Worm (Caenorhabditis elegans) whole organism, L4 larva: ENCODE results near the gene ugt-41.

ENCODE experiments used
- T26A8.4 ChIP-seq: fragments of 200-800 bp; sonication (Bioruptor generic); IDR thresholded peaks from 2 replicates; pipeline ENCODE4 v1.3.6; 2022; ENCODE audit warnings: missing genetic modification characterization, missing compliant biosample characterization
- ZK546.5 ChIP-seq, 2 experiments: sonication (generic microtip); optimal IDR thresholded peaks; 2 replicates each; lab custom pipeline; 2017; ENCODE audit warnings: missing biosample characterization in 2 of 2, missing genetic modification characterization in 2 of 2
- ama-1 ChIP-seq: fragments of 150-350 bp; optimal IDR thresholded peaks from 2 replicates; lab custom pipeline; 2014; ENCODE audit warnings: inconsistent platforms, mixed read lengths
- daf-8 ChIP-seq: fragments of 200-800 bp; sonication (Bioruptor generic); IDR thresholded peaks from 2 replicates; pipeline ENCODE4 v1.3.6; 2022; ENCODE audit warnings: missing genetic modification characterization, missing compliant biosample characterization
- egl-27 ChIP-seq: sonication (generic microtip); optimal IDR thresholded peaks from 3 replicates; lab custom pipeline; 2017; ENCODE audit warnings: missing biosample characterization, missing genetic modification reagents, missing genetic modification characterization
- lin-39 ChIP-seq: fragments of 150-350 bp; optimal IDR thresholded peaks from 2 replicates; lab custom pipeline; 2014; ENCODE audit warnings: missing biosample characterization, missing genetic modification reagents, missing genetic modification characterization
- lsy-2 ChIP-seq, 2 experiments: fragments of 150-350 bp in 1 of 2; sonication (generic microtip) in 1 of 2; optimal IDR thresholded peaks; 2 replicates each; lab custom pipeline; 2014 to 2017; ENCODE audit warnings: missing biosample characterization in 2 of 2, missing genetic modification characterization in 2 of 2
- mxl-3 ChIP-seq: fragments of 200-800 bp; sonication (Bioruptor generic); optimal IDR thresholded peaks from 2 replicates; lab custom pipeline; 2018; ENCODE audit warnings: mild to moderate bottlenecking, missing genetic modification characterization, missing compliant biosample characterization
- unc-62 ChIP-seq, 3 experiments: fragments of 150-350 bp in 1 of 3; sonication (generic microtip); optimal IDR thresholded peaks in 2 of 3; peaks in 1 of 3; 1 replicate in 1 of 3; 2 replicates in 2 of 3; lab custom pipeline; 2014 to 2017; ENCODE audit warnings: missing biosample characterization in 3 of 3, missing genetic modification characterization in 3 of 3, missing genetic modification reagents in 3 of 3, missing genotype in 1 of 3
- zfp-3 ChIP-seq: fragments of 200-800 bp; sonication (Bioruptor generic); conservative IDR thresholded peaks from 2 replicates; pipeline ENCODE4 v1.3.6; 2022; ENCODE audit warnings: missing genetic modification reagents, missing genetic modification characterization, missing compliant biosample characterization

- no peak for TF ChIP-seq unc-62 (GFP tag; optimal IDR thresholded peaks at IDR 0.05 in 1 of 2; lab: Kevin White, UChicago)
- no peak for TF ChIP-seq unc-62 (tag; optimal IDR thresholded peaks at IDR 0.05; lab: Kevin White, UChicago)
- no peak for TF ChIP-seq lin-39 (tag; lab: Kevin White, UChicago)
- TF ChIP-seq lsy-2 (tag; optimal IDR thresholded peaks at IDR 0.05; lab: Kevin White, UChicago), result no peak
- TF ChIP-seq daf-8, result no peak
- TF ChIP-seq T26A8.4 (GFP tag; lab: Robert Waterston, UW), result no peak
- no peak for TF ChIP-seq egl-27 (tag; lab: Kevin White, UChicago)
- TF ChIP-seq ama-1 (lab: Kevin White, UChicago), result no peak
- TF ChIP-seq zfp-3 (GFP tag; lab: Robert Waterston, UW), result no peak
- no peak for TF ChIP-seq ZK546.5 (tag; optimal IDR thresholded peaks at IDR 0.05; lab: Kevin White, UChicago)
- no peak for TF ChIP-seq mxl-3 (GFP tag; lab: Kevin White, UChicago)
These were observed 31.1 kb downstream of the ugt-41 start, which contains the start of gene sre-10 for ce11 chrV:7132248-7132647.
